Fruit fly (Drosophila melanogaster) whole organism, embryonic: ENCODE results near the gene SerRS.

Experiments used
- Aef1 ChIP-seq: fragments of 200-800 bp; sonication (Bioruptor generic); IDR thresholded peaks from 3 replicates; pipeline ENCODE4 v1.3.6; 2022; ENCODE audit warnings: missing biosample characterization, missing genetic modification characterization
- Bdp1 ChIP-seq: fragments of 200-800 bp; sonication (Bioruptor generic); optimal IDR thresholded peaks from 3 replicates; lab custom pipeline; 2016; ENCODE audit warnings: missing biosample characterization, missing genetic modification characterization
- CG10321 ChIP-seq: fragments of 200-800 bp; sonication (Bioruptor generic); IDR thresholded peaks from 2 replicates; pipeline ENCODE4 v1.3.6; 2022; ENCODE audit warnings: missing biosample characterization, missing genetic modification characterization
- CG13624 ChIP-seq: fragments of 200-800 bp; sonication (Bioruptor generic); optimal IDR thresholded peaks from 2 replicates; lab custom pipeline; 2016; ENCODE audit warnings: missing biosample characterization, missing genetic modification characterization
- CG14667 ChIP-seq: fragments of 200-800 bp; sonication (Bioruptor generic); IDR thresholded peaks from 2 replicates; pipeline ENCODE4 v1.3.6; 2022; ENCODE audit warnings: missing biosample characterization, missing genetic modification characterization
- CG17186 ChIP-seq: fragments of 200-800 bp; sonication (Bioruptor generic); optimal IDR thresholded peaks from 3 replicates; lab custom pipeline; 2017; ENCODE audit warnings: missing biosample characterization, missing genetic modification reagents, missing genetic modification characterization
- CG17328 ChIP-seq: fragments of 200-800 bp; sonication (Bioruptor generic); IDR thresholded peaks from 2 replicates; pipeline ENCODE4 v1.3.6; 2022; ENCODE audit warnings: missing biosample characterization, missing genetic modification characterization
- CG17568 ChIP-seq: fragments of 200-800 bp; sonication (Bioruptor generic); optimal IDR thresholded peaks from 2 replicates; lab custom pipeline; 2018; ENCODE audit warnings: missing biosample characterization, mild to moderate bottlenecking, missing genetic modification characterization, moderate library complexity
- CG18619 ChIP-seq: fragments of 200-800 bp; sonication (Bioruptor generic); optimal IDR thresholded peaks from 3 replicates; lab custom pipeline; 2017; ENCODE audit warnings: missing biosample characterization, mild to moderate bottlenecking, missing genetic modification characterization
- CG2889 ChIP-seq: fragments of 200-800 bp; sonication (Bioruptor generic); IDR thresholded peaks from 3 replicates; pipeline ENCODE4 v1.3.6; 2022; ENCODE audit warnings: missing biosample characterization, missing genetic modification characterization
- CG5180 ChIP-seq: fragments of 200-800 bp; sonication (Bioruptor generic); optimal IDR thresholded peaks from 3 replicates; lab custom pipeline; 2017; ENCODE audit warnings: missing biosample characterization, missing genetic modification characterization, mild to moderate bottlenecking, moderate library complexity, missing genetic modification reagents
- CG7357 ChIP-seq: fragments of 200-800 bp; sonication (Bioruptor generic); IDR thresholded peaks from 3 replicates; pipeline ENCODE4 v1.3.6; 2022; ENCODE audit warnings: missing biosample characterization, missing genetic modification characterization
- CG7556 ChIP-seq: fragments of 200-800 bp; sonication (Bioruptor generic); optimal IDR thresholded peaks from 2 replicates; lab custom pipeline; 2017; ENCODE audit warnings: missing biosample characterization, mild to moderate bottlenecking, missing genetic modification characterization
- CG9876 ChIP-seq: fragments of 200-800 bp; sonication (Bioruptor generic); optimal IDR thresholded peaks from 2 replicates; lab custom pipeline; 2016; ENCODE audit warnings: missing biosample characterization, missing genetic modification characterization
- CHES-1-like ChIP-seq: fragments of 200-800 bp; sonication (Bioruptor generic); optimal IDR thresholded peaks from 2 replicates; lab custom pipeline; 2016; ENCODE audit warnings: missing biosample characterization, missing genetic modification characterization
- Dad ChIP-seq: fragments of 200-800 bp; sonication (Bioruptor generic); optimal IDR thresholded peaks from 3 replicates; lab custom pipeline; 2016; ENCODE audit warnings: missing biosample characterization, missing genetic modification characterization
- HmgZ ChIP-seq: fragments of 200-800 bp; sonication (Bioruptor generic); optimal IDR thresholded peaks from 2 replicates; lab custom pipeline; 2018; ENCODE audit warnings: missing biosample characterization, mild to moderate bottlenecking, missing genetic modification characterization
- Myb ChIP-seq: fragments of 200-800 bp; sonication (Bioruptor generic); optimal IDR thresholded peaks from 2 replicates; lab custom pipeline; 2016; ENCODE audit warnings: missing biosample characterization, missing genetic modification characterization
- Neu2 ChIP-seq: fragments of 200-800 bp; sonication (Bioruptor generic); optimal IDR thresholded peaks from 3 replicates; lab custom pipeline; 2016; ENCODE audit warnings: missing biosample characterization, missing genetic modification characterization, borderline replicate concordance
- Sin3A ChIP-seq: fragments of >200 bp; optimal IDR thresholded peaks from 2 replicates; lab custom pipeline; 2018
- Sox102F ChIP-seq: fragments of 200-800 bp; sonication (Bioruptor generic); optimal IDR thresholded peaks from 2 replicates; lab custom pipeline; 2018; ENCODE audit warnings: missing biosample characterization, mild to moderate bottlenecking, missing genetic modification characterization, moderate library complexity
- abd-A ChIP-seq: fragments of 200-800 bp; sonication (Bioruptor generic); optimal IDR thresholded peaks from 3 replicates; lab custom pipeline; 2019; ENCODE audit warnings: missing biosample characterization, mild to moderate bottlenecking, missing genetic modification characterization, moderate library complexity
- aop ChIP-seq: fragments of 200-800 bp; sonication (Bioruptor generic); IDR thresholded peaks from 2 replicates; pipeline ENCODE4 v1.3.6; 2022; ENCODE audit warnings: missing biosample characterization, missing genetic modification characterization
- az2 ChIP-seq: fragments of 200-800 bp; sonication (Bioruptor generic); optimal IDR thresholded peaks from 3 replicates; lab custom pipeline; 2016; ENCODE audit warnings: missing biosample characterization, missing genetic modification characterization
- bcd ChIP-seq: fragments of 200-800 bp; sonication (Bioruptor generic); optimal IDR thresholded peaks from 2 replicates; lab custom pipeline; 2017; ENCODE audit warnings: missing biosample characterization, mild to moderate bottlenecking, missing genetic modification characterization
- crp ChIP-seq, 2 experiments: fragments of 200-800 bp; sonication (Bioruptor generic); optimal IDR thresholded peaks; 2 replicates in 1 of 2; 3 replicates in 1 of 2; lab custom pipeline; 2017; ENCODE audit warnings: missing biosample characterization in 2 of 2, missing genetic modification characterization in 2 of 2, mild to moderate bottlenecking in 1 of 2, moderate library complexity in 1 of 2
- dimm ChIP-seq: fragments of 200-800 bp; sonication (Bioruptor generic); IDR thresholded peaks from 2 replicates; pipeline ENCODE4 v1.3.6; 2022; ENCODE audit warnings: missing biosample characterization, missing genetic modification characterization
- esg ChIP-seq: fragments of 200-800 bp; sonication (Bioruptor generic); conservative IDR thresholded peaks from 2 replicates; pipeline ENCODE4 v1.3.6; 2022; ENCODE audit warnings: missing biosample characterization, missing genetic modification characterization
- ewg ChIP-seq: fragments of 200-800 bp; sonication (Bioruptor generic); optimal IDR thresholded peaks from 3 replicates; lab custom pipeline; 2017; ENCODE audit warnings: mild to moderate bottlenecking, missing biosample characterization, missing genetic modification reagents, missing genetic modification characterization
- fd3F ChIP-seq: fragments of 200-800 bp; sonication (Bioruptor generic); optimal IDR thresholded peaks from 2 replicates; lab custom pipeline; 2018; ENCODE audit warnings: missing biosample characterization, mild to moderate bottlenecking, missing genetic modification characterization, moderate library complexity
- lbe ChIP-seq: fragments of 200-800 bp; sonication (Bioruptor generic); optimal IDR thresholded peaks from 2 replicates; lab custom pipeline; 2016; ENCODE audit warnings: missing biosample characterization, mild to moderate bottlenecking, missing genetic modification characterization
- lov ChIP-seq, 2 experiments: fragments of 200-800 bp in 1 of 2; fragments of >200 bp in 1 of 2; sonication (Bioruptor generic) in 1 of 2; IDR thresholded peaks in 1 of 2; optimal IDR thresholded peaks in 1 of 2; 2 replicates in 1 of 2; 3 replicates in 1 of 2; pipeline versions ENCODE4 v1.3.6 to Lab custom; 2017 to 2022; ENCODE audit warnings: missing biosample characterization in 1 of 2, missing genetic modification characterization in 1 of 2
- maf-S ChIP-seq: fragments of 200-800 bp; sonication (Bioruptor generic); optimal IDR thresholded peaks from 2 replicates; lab custom pipeline; 2016; ENCODE audit warnings: missing biosample characterization, missing genetic modification characterization
- mirr ChIP-seq: fragments of 200-800 bp; sonication (Bioruptor generic); optimal IDR thresholded peaks from 3 replicates; lab custom pipeline; 2018; ENCODE audit warnings: missing biosample characterization, mild to moderate bottlenecking, missing genetic modification characterization
- nerfin-2 ChIP-seq: fragments of 200-800 bp; sonication (Bioruptor generic); IDR thresholded peaks from 2 replicates; pipeline ENCODE4 v1.3.6; 2022; ENCODE audit warnings: missing biosample characterization, missing genetic modification characterization; ENCODE audit not compliant: partially characterized antibody
- org-1 ChIP-seq: fragments of 200-800 bp; sonication (Bioruptor generic); optimal IDR thresholded peaks from 2 replicates; lab custom pipeline; 2017; ENCODE audit warnings: missing biosample characterization, missing genetic modification characterization
- otp ChIP-seq: fragments of 200-800 bp; sonication (Bioruptor generic); IDR thresholded peaks from 3 replicates; pipeline ENCODE4, ENCODE4 v1.3.6; 2022; ENCODE audit warnings: missing biosample characterization, missing genetic modification characterization
- phol ChIP-seq: fragments of 200-800 bp; sonication (Bioruptor generic); optimal IDR thresholded peaks from 3 replicates; lab custom pipeline; 2018; ENCODE audit warnings: missing biosample characterization, mild to moderate bottlenecking, missing genetic modification characterization, moderate library complexity
- psq ChIP-seq: fragments of 200-800 bp; sonication (Bioruptor generic); optimal IDR thresholded peaks from 2 replicates; lab custom pipeline; 2017; ENCODE audit warnings: missing biosample characterization, missing genetic modification characterization
- pzg ChIP-seq: fragments of 200-800 bp; sonication (Bioruptor generic); optimal IDR thresholded peaks from 3 replicates; lab custom pipeline; 2018; ENCODE audit warnings: missing biosample characterization, mild to moderate bottlenecking, missing genetic modification characterization, moderate library complexity
- ro ChIP-seq: fragments of 200-800 bp; sonication (Bioruptor generic); IDR thresholded peaks from 2 replicates; pipeline ENCODE4 v1.3.6; 2022; ENCODE audit warnings: missing biosample characterization, missing genetic modification characterization
- sr ChIP-seq: fragments of 200-800 bp; sonication (Bioruptor generic); IDR thresholded peaks from 3 replicates; pipeline ENCODE4 v1.3.6; 2022; ENCODE audit warnings: missing biosample characterization, missing genetic modification characterization
- stc ChIP-seq: fragments of 200-800 bp; sonication (Bioruptor generic); IDR thresholded peaks from 2 replicates; pipeline ENCODE4 v1.3.6; 2022; ENCODE audit warnings: missing biosample characterization, missing genetic modification characterization
- sug ChIP-seq: fragments of 200-800 bp; optimal IDR thresholded peaks from 2 replicates; lab custom pipeline; 2019; ENCODE audit warnings: missing biosample characterization, mild to moderate bottlenecking, missing genetic modification characterization, moderate library complexity
- tgo ChIP-seq: fragments of 200-800 bp; sonication (Bioruptor generic); IDR thresholded peaks from 3 replicates; pipeline ENCODE4 v1.3.6; 2022; ENCODE audit warnings: missing biosample characterization, missing genetic modification characterization
- tll ChIP-seq, 2 experiments: fragments of 200-800 bp in 1 of 2; fragments of >200 bp in 1 of 2; sonication (Bioruptor generic) in 1 of 2; optimal IDR thresholded peaks; 2 replicates each; lab custom pipeline; 2017 to 2019; ENCODE audit warnings: missing biosample characterization in 2 of 2, missing genetic modification characterization in 2 of 2, mild to moderate bottlenecking in 1 of 2, moderate library complexity in 1 of 2
- toy ChIP-seq: fragments of 200-800 bp; sonication (Bioruptor generic); IDR thresholded peaks from 2 replicates; pipeline ENCODE4 v1.3.6; 2022; ENCODE audit warnings: missing biosample characterization, missing genetic modification characterization
- wdn ChIP-seq: fragments of 200-800 bp; sonication (Bioruptor generic); IDR thresholded peaks from 2 replicates; pipeline ENCODE4 v1.3.6; 2022; ENCODE audit warnings: missing biosample characterization, missing genetic modification characterization
- yki ChIP-seq: fragments of >200 bp; optimal IDR thresholded peaks from 3 replicates; lab custom pipeline; 2018
- zen2 ChIP-seq: fragments of 200-800 bp; sonication (Bioruptor generic); IDR thresholded peaks from 3 replicates; pipeline ENCODE4 v1.3.6; 2022; ENCODE audit warnings: missing biosample characterization, missing genetic modification characterization; ENCODE audit not compliant: partially characterized antibody
- zfh1 ChIP-seq: fragments of 200-800 bp; sonication (Bioruptor generic); IDR thresholded peaks from 3 replicates; pipeline ENCODE4 v1.3.6; 2022; ENCODE audit warnings: missing biosample characterization, missing genetic modification characterization

SerRS gene

DNA sequence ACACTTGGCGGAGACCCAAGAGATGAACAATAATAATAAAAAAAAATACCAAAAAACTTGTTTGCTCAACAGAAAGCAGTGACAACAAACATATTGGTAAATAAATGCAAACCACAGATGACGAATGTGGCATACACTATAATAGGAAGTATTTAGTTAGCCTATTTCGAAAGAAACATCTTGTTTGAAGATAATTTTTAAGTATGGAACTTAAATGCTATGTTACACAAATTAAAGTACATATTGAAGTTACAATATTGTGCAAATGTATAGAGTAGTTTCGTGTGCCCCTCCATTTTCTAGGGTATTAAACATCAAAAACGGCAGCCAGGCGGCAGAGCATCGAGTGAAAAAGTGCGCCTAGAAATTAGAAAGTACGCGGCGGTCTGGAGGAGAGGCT is 33.8 kb downstream of the SerRS start (continued):
- TF ChIP-seq lov (optimal IDR thresholded peaks at IDR 0.05; lab: Kevin White, UChicago) (no peak), lov (GFP tag; IDR thresholded peaks at IDR 0.05; lab: Robert Waterston, UW) (no peak), wdn (GFP tag; lab: Robert Waterston, UW) (no peak), tgo (no peak; the same call in 2 of the 3 replicates), nerfin-2 (no peak), zen2 (GFP tag; lab: Robert Waterston, UW) (no peak), CG13624 (GFP tag; lab: Kevin White, UChicago) (no peak), lbe (GFP tag; lab: Kevin White, UChicago) (no peak), CG17328 (GFP tag; lab: Robert Waterston, UW) (peak; percentile 38; the same call in 1 of the 2 replicates), fd3F (GFP tag; lab: Kevin White, UChicago) (peak; percentile 6), bcd (GFP tag; lab: Kevin White, UChicago) (peak; percentile 1), psq (no peak), CG18619 (peak; percentile 13), CG10321 (GFP tag; lab: Robert Waterston, UW) (peak; percentile 19; the same call in 1 of the 2 replicates), esg (GFP tag; lab: Robert Waterston, UW) (peak; percentile 41; the same call in 1 of the 2 replicates), dimm (GFP tag; lab: Robert Waterston, UW) (no peak), CG17568 (peak; percentile 40), Dad (GFP tag; lab: Kevin White, UChicago) (no peak), CG9876 (GFP tag; lab: Kevin White, UChicago) (no peak), pzg (GFP tag; lab: Kevin White, UChicago) (no peak), az2 (GFP tag; lab: Kevin White, UChicago) (peak; percentile 17), Bdp1 (GFP tag; lab: Kevin White, UChicago) (no peak), sr (GFP tag; lab: Robert Waterston, UW) (no peak), yki (no peak), crp (GFP tag; optimal IDR thresholded peaks at IDR 0.05; lab: Kevin White, UChicago) (no peak), Aef1 (0 out of 3 replicates have a peak, but pooled peaks have one; percentile 29), CG17186 (peak; percentile 2), org-1 (GFP tag; lab: Kevin White, UChicago) (peak; percentile 8), sug (tag; lab: Kevin White, UChicago) (no peak), CG7357 (no peak), stc (GFP tag; lab: Robert Waterston, UW) (peak; percentile 67), CHES-1-like (GFP tag; lab: Kevin White, UChicago) (no peak), CG2889 (GFP tag; lab: Robert Waterston, UW) (no peak), mirr (GFP tag; lab: Kevin White, UChicago) (no peak), Myb (no peak), Neu2 (GFP tag; lab: Kevin White, UChicago) (no peak), ewg (GFP tag; lab: Kevin White, UChicago) (peak; percentile 49), zfh1 (0 out of 3 replicates have a peak, but pooled peaks have one; percentile 32), tll (GFP tag; optimal IDR thresholded peaks at IDR 0.05; lab: Kevin White, UChicago) (no peak), abd-A (tag; lab: Kevin White, UChicago) (no peak), CG5180 (GFP tag; lab: Kevin White, UChicago) (peak; percentile 47), toy (GFP tag; lab: Robert Waterston, UW) (no peak), CG14667 (GFP tag; lab: Robert Waterston, UW) (no peak), CG7556 (GFP tag; lab: Kevin White, UChicago) (peak; percentile 41), otp (GFP tag; lab: Robert Waterston, UW) (peak; percentile 58; the same call in 1 of the 3 replicates), ro (GFP tag; lab: Robert Waterston, UW) (no peak), HmgZ (tag; lab: Kevin White, UChicago) (no peak), maf-S (GFP tag; lab: Kevin White, UChicago) (no peak), phol (tag; lab: Kevin White, UChicago) (peak; percentile 66), Sin3A (lab: Kevin White, UChicago) (no peak), Sox102F (GFP tag; lab: Kevin White, UChicago) (peak; percentile 86), aop (GFP tag; lab: Robert Waterston, UW) (no peak)
